Worm (Caenorhabditis elegans): Measurements from ENCODE around the gene exc-13.

ce11 chrV:7326928-7327327 lies 38.1 kb upstream of the exc-13 start, which contains the start of gene F10G2.4:
- TF ChIP-seq ZK546.5 (tag; optimal IDR thresholded peaks at IDR 0.05) = no peak
- no peak for TF ChIP-seq nhr-77 (tag; optimal IDR thresholded peaks at IDR 0.05)
- no peak for TF ChIP-seq ztf-4 (tag; optimal IDR thresholded peaks at IDR 0.05)
- no peak for TF ChIP-seq Y55F3AM.14 (GFP tag; optimal IDR thresholded peaks at IDR 0.05)
- no peak for TF ChIP-seq nhr-237 (tag; optimal IDR thresholded peaks at IDR 0.05)
- TF ChIP-seq mdl-1 (tag; optimal IDR thresholded peaks at IDR 0.05) = no peak

Measured in whole organism, L2 larva.